Worm (Caenorhabditis elegans): Measurements from ENCODE around the gene flap-1.

Gene flap-1

ce11 chrIII:6947896-6948295 is 19.3 kb upstream of the flap-1 start:
- TF ChIP-seq tbx-2 (tag; optimal IDR thresholded peaks at IDR 0.05) (peak; percentile 33), hlh-30 (tag; optimal IDR thresholded peaks at IDR 0.05; ENCODE audit: insufficient read depth) (peak; percentile 64), pha-2 (tag; optimal IDR thresholded peaks at IDR 0.05) (no peak), unc-55 (GFP tag; optimal IDR thresholded peaks at IDR 0.05) (peak; percentile 57), pax-1 (tag; optimal IDR thresholded peaks at IDR 0.05) (peak; percentile 31), ztf-16 (tag; optimal IDR thresholded peaks at IDR 0.05) (no peak), T23F11.4 (GFP tag; optimal IDR thresholded peaks at IDR 0.05) (no peak), nfya-1 (tag; optimal IDR thresholded peaks at IDR 0.05) (peak; percentile 28)

ce11 chrIII:6946382-6946781 is 17.8 kb upstream of the flap-1 start, which contains the start of gene let-711:
Gene let-711, plus strand, starts transcription at chrIII:6946718.
- TF ChIP-seq ceh-24 (tag; optimal IDR thresholded peaks at IDR 0.05) (no peak), ceh-45 (GFP tag; IDR thresholded peaks at IDR 0.05) (no peak), gmeb-2 (tag; optimal IDR thresholded peaks at IDR 0.05) (no peak), tbx-7 (tag; optimal IDR thresholded peaks at IDR 0.05) (no peak), unc-42 (tag; optimal IDR thresholded peaks at IDR 0.05) (no peak), sdc-2 (tag; optimal IDR thresholded peaks at IDR 0.05) (no peak), C38D4.7 (GFP tag; optimal IDR thresholded peaks at IDR 0.05) (no peak), fkh-10 (GFP tag; optimal IDR thresholded peaks at IDR 0.05) (no peak), lim-6 (tag; optimal IDR thresholded peaks at IDR 0.05) (no peak), pag-3 (tag; optimal IDR thresholded peaks at IDR 0.05; ENCODE audit: borderline replicate concordance) (no peak), hlh-8 (tag; optimal IDR thresholded peaks at IDR 0.05) (no peak), nfya-1 (tag; optimal IDR thresholded peaks at IDR 0.05) (no peak)

ce11 chrIII:6945747-6946146 is 17.1 kb upstream of the flap-1 start, which contains the start of gene abu-13:
Gene abu-13, minus strand, starts transcription at chrIII:6945898.
- TF ChIP-seq ceh-30 (tag; optimal IDR thresholded peaks at IDR 0.05), result no peak
- TF ChIP-seq hlh-8 (tag; optimal IDR thresholded peaks at IDR 0.05), result no peak
- no peak for TF ChIP-seq hlh-15 (tag; optimal IDR thresholded peaks at IDR 0.05)
- TF ChIP-seq unc-42 (tag; optimal IDR thresholded peaks at IDR 0.05), result no peak
- TF ChIP-seq nhr-232 (tag; optimal IDR thresholded peaks at IDR 0.05), result no peak
- no peak for TF ChIP-seq ahr-1 (tag; optimal IDR thresholded peaks at IDR 0.05)

- TF ChIP-seq hlh-30 (tag; optimal IDR thresholded peaks at IDR 0.05; ENCODE audit: insufficient read depth), result no peak
- no peak for TF ChIP-seq K02D7.2 (tag; optimal IDR thresholded peaks at IDR 0.05)
- TF ChIP-seq ceh-45 (GFP tag; IDR thresholded peaks at IDR 0.05), result no peak
- no peak for TF ChIP-seq odd-2 (tag; optimal IDR thresholded peaks at IDR 0.05)
- no peak for TF ChIP-seq sox-4 (tag; optimal IDR thresholded peaks at IDR 0.05)
- no peak for TF ChIP-seq pax-1 (tag; optimal IDR thresholded peaks at IDR 0.05)
- no peak for TF ChIP-seq ceh-34 (tag; optimal IDR thresholded peaks at IDR 0.05)
- no peak for TF ChIP-seq eyg-1 (tag; optimal IDR thresholded peaks at IDR 0.05)
- no peak for TF ChIP-seq ceh-30 (tag; optimal IDR thresholded peaks at IDR 0.05)
- TF ChIP-seq nfya-1 (tag; optimal IDR thresholded peaks at IDR 0.05), result no peak
- TF ChIP-seq lin-11 (tag; optimal IDR thresholded peaks at IDR 0.05), result no peak
- TF ChIP-seq npax-4 (tag; optimal IDR thresholded peaks at IDR 0.05), result no peak
- TF ChIP-seq ceh-19 (GFP tag; optimal IDR thresholded peaks at IDR 0.05), result no peak
- no peak for TF ChIP-seq ama-1 (optimal IDR thresholded peaks at IDR 0.05)
- TF ChIP-seq zip-5 (tag; optimal IDR thresholded peaks at IDR 0.05), result no peak
- no peak for TF ChIP-seq fax-1 (tag; optimal IDR thresholded peaks at IDR 0.05)
- no peak for TF ChIP-seq pag-3 (tag; optimal IDR thresholded peaks at IDR 0.05; ENCODE audit: borderline replicate concordance)
- TF ChIP-seq dve-1 (tag; optimal IDR thresholded peaks at IDR 0.05), result no peak
- TF ChIP-seq ceh-24 (tag; optimal IDR thresholded peaks at IDR 0.05), result no peak
Observed at ce11 chrIII:6945319-6945718, 16.7 kb upstream of the flap-1 start.

ce11 chrIII:6939523-6939922 is 10.9 kb upstream of the flap-1 start, which contains the start of gene F57B9.3:
Gene F57B9.3, plus strand, starts transcription at chrIII:6939823.
- TF ChIP-seq nhr-232 (tag; optimal IDR thresholded peaks at IDR 0.05) (no peak), ref-2 (tag; optimal IDR thresholded peaks at IDR 0.05) (no peak), pat-9 (tag; optimal IDR thresholded peaks at IDR 0.05) (no peak), rnt-1 (tag; optimal IDR thresholded peaks at IDR 0.05) (no peak), C38D4.7 (GFP tag; optimal IDR thresholded peaks at IDR 0.05) (no peak), lin-11 (tag; optimal IDR thresholded peaks at IDR 0.05) (no peak), madf-2 (tag; optimal IDR thresholded peaks at IDR 0.05) (no peak)

All from whole organism, late embryonic.